Worm (Caenorhabditis elegans): ENCODE results near the gene T12G3.4.

The T12G3.4 gene

ce11 chrIV:12032383-12032782, 15.7 kb upstream of the T12G3.4 start:
- peak; percentile 66 for TF ChIP-seq dao-5 (tag; optimal IDR thresholded peaks at IDR 0.05)
- TF ChIP-seq W03F9.2 (tag; optimal IDR thresholded peaks at IDR 0.05) = peak; percentile 2
- TF ChIP-seq him-1 (tag; optimal IDR thresholded peaks at IDR 0.05) = peak; percentile 8

DNA sequence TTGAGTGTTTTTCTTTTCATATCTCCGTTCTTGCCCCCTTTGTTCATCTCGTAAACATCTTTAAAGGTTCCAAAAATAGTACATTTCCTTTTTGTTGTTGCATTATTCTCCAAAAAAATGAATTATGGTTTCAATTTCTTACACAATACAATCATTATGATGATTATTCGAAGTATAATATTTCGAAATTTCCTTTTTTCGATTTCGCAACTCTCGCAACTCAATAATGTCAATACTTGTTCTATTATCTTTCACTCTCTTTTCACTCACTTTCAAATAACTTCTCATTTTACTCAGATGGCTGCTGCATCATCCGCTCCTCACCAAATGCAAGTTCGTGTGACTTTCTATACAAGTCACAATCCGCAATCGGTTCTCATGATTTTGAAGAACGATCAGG, 14.1 kb upstream of the T12G3.4 start, which contains the start of gene sqst-1:
sqst-1 (plus strand) TSS at position 298 of the 400 bp plus-strand sequence.
- TF ChIP-seq dao-5 (tag; optimal IDR thresholded peaks at IDR 0.05) (no peak), W03F9.2 (tag; optimal IDR thresholded peaks at IDR 0.05) (peak; percentile 12), him-1 (tag; optimal IDR thresholded peaks at IDR 0.05) (no peak)

- TF ChIP-seq W03F9.2 (tag; optimal IDR thresholded peaks at IDR 0.05) (no peak), him-1 (tag; optimal IDR thresholded peaks at IDR 0.05) (no peak), dao-5 (tag; optimal IDR thresholded peaks at IDR 0.05) (no peak)
Observed at ce11 chrIV:12034776-12035175, 13.3 kb upstream of the T12G3.4 start.

DNA sequence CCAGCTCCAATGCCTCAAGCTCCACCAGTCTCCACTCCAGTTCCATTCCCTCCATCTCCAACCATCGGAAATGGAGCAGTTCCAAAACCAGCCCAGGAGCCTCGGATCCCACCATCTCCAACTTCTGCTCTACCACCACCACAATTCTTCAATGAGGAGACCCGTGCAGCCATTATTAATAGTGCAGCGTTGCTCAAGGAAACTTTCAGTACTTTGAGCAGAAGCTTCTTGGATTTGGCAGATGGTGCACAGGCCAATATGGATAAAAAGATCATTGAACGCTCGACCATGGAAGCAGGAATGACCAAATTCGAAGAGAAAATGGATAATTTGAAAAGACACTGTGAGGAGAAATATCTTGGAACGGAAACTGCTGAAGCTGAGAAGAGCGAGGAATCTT, 12.6 kb upstream of the T12G3.4 start:
- TF ChIP-seq dao-5 (tag; optimal IDR thresholded peaks at IDR 0.05) (no peak), him-1 (tag; optimal IDR thresholded peaks at IDR 0.05) (no peak), W03F9.2 (tag; optimal IDR thresholded peaks at IDR 0.05) (no peak)

DNA sequence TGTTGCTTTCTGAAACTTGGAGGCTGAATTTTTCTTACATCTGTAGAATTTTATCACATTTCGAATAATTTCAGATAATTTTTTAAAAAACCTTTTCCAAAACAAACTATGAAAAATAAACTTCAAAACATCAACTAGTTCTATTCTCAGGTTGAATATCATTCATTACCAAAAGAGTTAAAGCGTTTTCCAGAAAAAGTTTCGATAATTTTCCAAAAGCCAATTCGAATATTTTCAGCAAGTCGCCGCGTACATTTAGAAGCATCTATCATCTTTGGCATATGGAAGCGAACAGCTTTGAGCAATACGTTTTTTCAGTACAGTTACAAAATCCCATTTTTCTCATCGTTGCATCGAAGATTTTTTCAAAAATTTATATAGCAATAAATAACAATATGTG, 11.1 kb upstream of the T12G3.4 start:
- TF ChIP-seq dao-5 (tag; optimal IDR thresholded peaks at IDR 0.05) (no peak), him-1 (tag; optimal IDR thresholded peaks at IDR 0.05) (no peak), W03F9.2 (tag; optimal IDR thresholded peaks at IDR 0.05) (peak; percentile 39)

- TF ChIP-seq W03F9.2 (tag; optimal IDR thresholded peaks at IDR 0.05) (no peak), him-1 (tag; optimal IDR thresholded peaks at IDR 0.05) (no peak), dao-5 (tag; optimal IDR thresholded peaks at IDR 0.05) (no peak)
Observed at ce11 chrIV:12040431-12040830, 7.6 kb upstream of the T12G3.4 start.

- TF ChIP-seq him-1 (tag; optimal IDR thresholded peaks at IDR 0.05) (no peak), dao-5 (tag; optimal IDR thresholded peaks at IDR 0.05) (no peak), W03F9.2 (tag; optimal IDR thresholded peaks at IDR 0.05) (no peak)
Observed at ce11 chrIV:12043054-12043453, 5.0 kb upstream of the T12G3.4 start.

DNA sequence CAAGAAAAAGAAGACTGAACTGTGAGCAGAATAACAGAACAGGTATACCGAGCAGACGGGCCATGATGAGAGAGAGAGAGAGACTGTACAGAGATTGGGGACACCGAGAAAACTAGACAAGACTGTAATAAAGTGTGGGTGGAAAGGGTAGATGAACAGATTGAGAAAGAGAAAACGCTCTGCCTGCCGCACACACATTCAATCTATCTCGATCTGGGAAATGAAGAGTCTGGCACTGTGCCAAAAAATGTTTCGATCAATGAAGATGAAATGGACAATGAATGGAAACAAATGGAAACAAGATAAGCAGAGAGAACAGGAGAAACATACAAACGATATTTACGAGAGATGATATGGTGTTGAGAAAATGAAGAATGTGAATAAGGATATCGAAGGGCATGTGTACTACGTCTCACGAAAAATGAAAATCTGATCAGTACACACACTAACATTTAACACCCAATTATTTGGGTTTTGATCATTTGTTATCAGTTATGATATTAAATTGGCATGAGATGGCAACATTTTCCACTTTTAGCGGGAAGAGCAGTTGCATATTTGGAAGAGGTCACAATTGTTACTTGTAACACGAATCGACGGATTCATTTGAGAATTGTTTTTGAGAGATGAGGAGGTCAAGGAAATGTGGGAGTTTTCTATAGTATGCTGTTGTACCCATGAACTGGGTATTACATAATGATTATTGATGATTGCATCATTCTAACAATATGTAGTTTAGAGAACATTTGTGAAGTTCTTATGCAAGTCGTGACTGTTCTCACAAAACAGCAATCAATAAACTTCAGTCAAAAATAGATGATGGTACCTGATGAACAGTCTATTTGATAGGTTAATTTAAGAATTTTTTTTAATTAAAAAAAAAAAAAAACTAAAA, 3.0 kb upstream of the T12G3.4 start:
- TF ChIP-seq W03F9.2 (tag; optimal IDR thresholded peaks at IDR 0.05) (no peak), dao-5 (tag; optimal IDR thresholded peaks at IDR 0.05) (no peak), him-1 (tag; optimal IDR thresholded peaks at IDR 0.05) (no peak)

DNA sequence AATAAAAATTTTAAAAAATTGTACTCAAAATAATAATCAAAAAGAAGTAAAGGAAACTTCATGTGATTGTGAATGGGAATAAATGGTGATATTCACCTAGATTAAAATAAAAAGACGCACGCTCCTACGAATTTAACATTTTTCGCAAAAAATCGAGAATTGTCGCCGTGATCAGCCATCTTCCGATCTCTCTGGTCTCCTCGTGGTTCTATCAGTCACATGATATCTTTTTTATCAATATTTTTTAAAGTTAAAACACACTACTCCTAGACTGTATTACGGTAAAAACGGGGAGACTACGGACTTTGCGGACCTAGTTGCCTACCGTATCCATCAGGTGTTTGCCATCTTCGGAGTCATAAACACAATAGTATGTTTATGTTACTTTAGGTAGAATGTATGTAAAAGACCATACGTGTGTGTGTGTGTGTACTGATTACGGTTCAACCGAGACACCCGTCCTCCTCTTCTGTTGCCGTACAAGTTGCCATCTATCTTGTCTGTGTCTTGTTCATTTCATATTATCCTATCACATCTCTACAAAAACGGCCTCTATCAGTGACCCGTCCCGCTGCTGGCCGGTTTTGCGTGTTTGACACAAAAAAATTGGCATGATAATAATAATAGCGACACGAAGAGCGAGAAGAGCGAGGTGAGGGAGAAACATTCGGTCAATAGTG, 1.4 kb upstream of the T12G3.4 start, which contains the start of gene T12G3.2:
T12G3.2 (minus strand) TSS at position 444 of the 680 bp plus-strand sequence.
- no peak for TF ChIP-seq dao-5 (tag; optimal IDR thresholded peaks at IDR 0.05)
- TF ChIP-seq W03F9.2 (tag; optimal IDR thresholded peaks at IDR 0.05) = no peak
- no peak for TF ChIP-seq him-1 (tag; optimal IDR thresholded peaks at IDR 0.05)

DNA sequence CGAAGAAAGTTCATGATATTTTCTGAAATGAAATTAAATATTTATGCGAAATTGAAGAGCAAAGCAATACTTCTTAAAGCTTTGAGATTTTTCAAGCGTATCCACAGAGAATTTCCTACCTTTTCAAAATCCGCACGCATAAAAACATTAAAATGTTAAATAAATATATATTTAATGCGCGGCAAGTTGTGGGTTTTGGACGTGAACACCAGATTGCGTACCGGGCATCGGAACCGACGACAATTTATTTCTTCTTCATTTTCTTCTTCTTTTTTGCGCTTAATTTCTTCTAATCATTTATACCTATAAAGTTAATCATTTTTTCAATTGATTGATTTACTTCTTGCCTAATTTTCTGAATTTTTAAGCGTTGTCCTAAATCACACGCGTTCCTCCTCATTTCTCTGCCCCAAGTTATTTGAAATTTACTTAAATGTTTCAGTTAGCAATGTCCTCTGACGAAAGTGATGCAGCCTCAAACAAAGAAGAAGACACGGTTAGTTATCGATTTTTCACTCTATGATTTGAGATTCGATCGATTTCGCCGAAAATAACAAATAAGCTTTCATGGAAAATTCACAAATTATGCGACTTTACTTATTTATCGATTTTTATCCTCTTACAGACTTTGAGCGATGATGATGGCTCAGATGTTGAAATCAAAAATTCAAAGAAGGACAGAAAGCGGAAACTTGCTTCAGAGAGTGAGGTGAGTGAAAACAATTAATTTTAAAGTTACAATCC, 3.2 kb downstream of the T12G3.4 start, which contains the start of the genes bre-5 and spt-5:
bre-5 (minus strand) TSS at position 167 of the 744 bp plus-strand sequence.
spt-5 (plus strand) TSS at position 443 of the 744 bp plus-strand sequence.
- TF ChIP-seq him-1 (tag; optimal IDR thresholded peaks at IDR 0.05) = no peak
- peak; percentile 45 for TF ChIP-seq W03F9.2 (tag; optimal IDR thresholded peaks at IDR 0.05)

DNA sequence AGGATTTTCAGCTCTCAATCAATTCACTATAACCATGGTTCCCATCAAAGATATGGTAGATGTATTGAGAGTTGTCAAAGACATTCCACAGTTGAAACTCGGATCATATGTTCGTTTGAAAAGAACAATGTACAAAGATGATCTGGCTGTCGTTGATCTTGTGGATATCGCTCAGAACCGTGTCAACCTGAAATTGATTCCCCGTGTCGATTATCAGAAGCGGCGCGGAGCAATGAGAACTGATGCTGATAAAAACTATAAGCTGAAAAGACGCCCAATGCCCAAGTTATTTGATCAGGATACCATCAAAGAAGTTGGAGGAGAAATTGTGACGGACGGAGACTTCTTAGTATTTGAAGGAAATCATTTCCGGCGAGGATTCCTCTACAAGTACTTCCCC, 4.4 kb downstream of the T12G3.4 start:
- TF ChIP-seq W03F9.2 (tag; optimal IDR thresholded peaks at IDR 0.05) = no peak
- TF ChIP-seq dao-5 (tag; optimal IDR thresholded peaks at IDR 0.05) = no peak

DNA sequence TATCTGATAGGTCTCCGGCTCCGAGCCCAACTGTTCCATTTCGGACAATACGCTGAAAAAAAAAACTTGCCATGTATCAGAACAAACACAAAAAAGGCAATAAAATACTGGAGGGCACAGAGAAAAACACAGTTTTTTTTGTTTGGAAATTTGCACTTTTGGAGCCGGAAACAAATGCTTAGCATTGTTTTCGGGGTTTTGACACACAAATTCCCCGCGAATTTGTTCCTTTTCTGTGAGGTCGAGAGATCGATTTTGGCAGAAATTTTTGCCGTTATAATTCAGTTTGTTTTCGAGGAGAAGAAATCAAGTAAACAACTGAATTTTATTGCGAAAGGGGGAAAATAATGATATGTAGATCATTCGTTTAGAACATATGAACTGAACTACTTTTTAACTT, 8.5 kb downstream of the T12G3.4 start, which contains the start of gene K08E4.2:
K08E4.2 (minus strand) TSS at position 54 of the 400 bp plus-strand sequence.
- TF ChIP-seq dao-5 (tag; optimal IDR thresholded peaks at IDR 0.05) (no peak), him-1 (tag; optimal IDR thresholded peaks at IDR 0.05) (no peak), W03F9.2 (tag; optimal IDR thresholded peaks at IDR 0.05) (no peak)

- TF ChIP-seq W03F9.2 (tag; optimal IDR thresholded peaks at IDR 0.05) = no peak
- no peak for TF ChIP-seq him-1 (tag; optimal IDR thresholded peaks at IDR 0.05)
- no peak for TF ChIP-seq dao-5 (tag; optimal IDR thresholded peaks at IDR 0.05)
Observed at ce11 chrIV:12057508-12057907, 9.5 kb downstream of the T12G3.4 start, which contains the start of gene K08E4.3. Gene K08E4.3, plus strand, starts transcription at chrIV:12057742.

Data from whole organism, L4/young adult.